Worm (Caenorhabditis elegans) whole organism, L1 larva: ENCODE measurements around the gene nspb-7.
A peak's percentile ranks its signal among the peaks of the same experiment; 100 is the strongest.

Source experiments
- C04F5.9 ChIP-seq: sonication (generic microtip); optimal IDR thresholded peaks from 2 replicates; lab custom pipeline; 2016; ENCODE audit warnings: missing genetic modification characterization, missing compliant biosample characterization
- C16A3.4 ChIP-seq: fragments of 150-350 bp; optimal IDR thresholded peaks from 2 replicates; lab custom pipeline; 2014; ENCODE audit warnings: missing biosample characterization, missing genetic modification characterization
- Y116A8C.19 ChIP-seq: sonication (generic microtip); optimal IDR thresholded peaks from 2 replicates; lab custom pipeline; 2016; ENCODE audit warnings: missing compliant biosample characterization, missing genetic modification characterization, borderline replicate concordance
- aha-1 ChIP-seq: fragments of 150-350 bp; optimal IDR thresholded peaks from 2 replicates; lab custom pipeline; 2014; ENCODE audit warnings: missing biosample characterization, missing genetic modification characterization
- alr-1 ChIP-seq: fragments of 200-800 bp; sonication (Bioruptor generic); optimal IDR thresholded peaks from 2 replicates; lab custom pipeline; 2018; ENCODE audit warnings: borderline replicate concordance, mild to moderate bottlenecking, missing genetic modification characterization, missing compliant biosample characterization
- aly-2 ChIP-seq: fragments of 150-350 bp; optimal IDR thresholded peaks from 2 replicates; lab custom pipeline; 2014; ENCODE audit warnings: missing biosample characterization, missing genetic modification characterization
- blmp-1 ChIP-seq: fragments of 150-350 bp; optimal IDR thresholded peaks from 2 replicates; lab custom pipeline; 2014; ENCODE audit warnings: missing biosample characterization, missing genetic modification characterization
- ceh-63 ChIP-seq: fragments of 200-800 bp; sonication (Bioruptor generic); optimal IDR thresholded peaks from 2 replicates; lab custom pipeline; 2018; ENCODE audit warnings: mild to moderate bottlenecking, missing genetic modification characterization, missing compliant biosample characterization
- ceh-8 ChIP-seq: fragments of 200-800 bp; sonication (Bioruptor generic); optimal IDR thresholded peaks from 2 replicates; lab custom pipeline; 2018; ENCODE audit warnings: mild to moderate bottlenecking, missing genetic modification characterization, moderate library complexity, missing compliant biosample characterization
- ceh-82 ChIP-seq, 3 experiments: fragments of 150-350 bp in 1 of 3; sonication (generic microtip) in 2 of 3; optimal IDR thresholded peaks; 2 replicates each; lab custom pipeline; 2014 to 2017; ENCODE audit warnings: missing biosample characterization in 3 of 3, missing genetic modification characterization in 3 of 3
- ceh-88 ChIP-seq: fragments of 200-800 bp; sonication (Bioruptor generic); IDR thresholded peaks from 2 replicates; pipeline ENCODE4 v1.3.6; 2022; ENCODE audit warnings: missing genetic modification characterization, missing compliant biosample characterization
- ces-1 ChIP-seq: fragments of 150-350 bp; optimal IDR thresholded peaks from 2 replicates; lab custom pipeline; 2014; ENCODE audit warnings: missing biosample characterization, missing genetic modification reagents, missing genetic modification characterization
- dsc-1 ChIP-seq: sonication (generic microtip); optimal IDR thresholded peaks from 2 replicates; lab custom pipeline; 2016; ENCODE audit warnings: mild to moderate bottlenecking, missing genetic modification characterization, missing compliant biosample characterization
- egl-13 ChIP-seq: sonication (generic microtip); optimal IDR thresholded peaks from 2 replicates; lab custom pipeline; 2016; ENCODE audit warnings: missing genotype, missing genetic modification reagents, missing genetic modification characterization, missing compliant biosample characterization
- ets-5 ChIP-seq: fragments of 200-800 bp; sonication (Bioruptor generic); IDR thresholded peaks from 2 replicates; pipeline ENCODE4 v1.3.6; 2022; ENCODE audit warnings: missing genetic modification characterization, missing compliant biosample characterization
- fkh-10 ChIP-seq: sonication (generic microtip); optimal IDR thresholded peaks from 2 replicates; lab custom pipeline; 2017; ENCODE audit warnings: missing biosample characterization, missing genetic modification reagents, missing genetic modification characterization
- fkh-4 ChIP-seq: sonication (generic microtip); optimal IDR thresholded peaks from 2 replicates; lab custom pipeline; 2016; ENCODE audit warnings: missing compliant biosample characterization, missing genetic modification characterization, borderline replicate concordance
- fos-1 ChIP-seq: fragments of 150-350 bp; optimal IDR thresholded peaks from 2 replicates; lab custom pipeline; 2014; ENCODE audit warnings: missing biosample characterization, missing genetic modification characterization
- hlh-4 ChIP-seq: sonication (generic microtip); optimal IDR thresholded peaks from 2 replicates; lab custom pipeline; 2016; ENCODE audit warnings: mild to moderate bottlenecking, missing genetic modification characterization, missing compliant biosample characterization
- hpl-2 ChIP-seq: fragments of 150-350 bp; optimal IDR thresholded peaks from 2 replicates; lab custom pipeline; 2014; ENCODE audit warnings: missing biosample characterization, missing genetic modification reagents, missing genetic modification characterization
- irx-1 ChIP-seq: sonication (generic microtip); optimal IDR thresholded peaks from 2 replicates; lab custom pipeline; 2016; ENCODE audit warnings: missing genetic modification characterization, missing compliant biosample characterization
- isw-1 ChIP-seq: fragments of 200-800 bp; sonication (Bioruptor generic); IDR thresholded peaks from 2 replicates; pipeline ENCODE4 v1.3.6; 2022; ENCODE audit warnings: missing genetic modification characterization, missing compliant biosample characterization
- jun-1 ChIP-seq: fragments of 150-350 bp; optimal IDR thresholded peaks from 2 replicates; lab custom pipeline; 2014; ENCODE audit warnings: missing biosample characterization, missing genetic modification reagents, missing genetic modification characterization
- lin-13 ChIP-seq: fragments of 150-350 bp; optimal IDR thresholded peaks from 2 replicates; lab custom pipeline; 2014; ENCODE audit warnings: missing biosample characterization, missing genetic modification reagents, missing genetic modification characterization
- lin-15B ChIP-seq: fragments of 150-350 bp; sonication (generic microtip); optimal IDR thresholded peaks from 3 replicates; lab custom pipeline; 2014; ENCODE audit warnings: missing biosample characterization, missing genetic modification characterization
- lin-39 ChIP-seq: fragments of 150-350 bp; optimal IDR thresholded peaks from 2 replicates; lab custom pipeline; 2014; ENCODE audit warnings: missing biosample characterization, missing genetic modification reagents, missing genetic modification characterization
- lir-3 ChIP-seq: sonication (generic microtip); optimal IDR thresholded peaks from 2 replicates; lab custom pipeline; 2016; ENCODE audit warnings: mild to moderate bottlenecking, missing genetic modification characterization, moderate library complexity, missing compliant biosample characterization; ENCODE audit not compliant: poor library complexity
- mab-9 ChIP-seq: fragments of 200-800 bp; sonication (Bioruptor generic); IDR thresholded peaks from 2 replicates; pipeline ENCODE4 v1.3.6; 2022; ENCODE audit warnings: missing genetic modification reagents, missing genetic modification characterization, missing compliant biosample characterization
- mdl-1 ChIP-seq, 2 experiments: fragments of 150-350 bp; optimal IDR thresholded peaks; 2 replicates each; lab custom pipeline; 2014 to 2017; ENCODE audit warnings: missing biosample characterization in 2 of 2, missing genetic modification characterization in 2 of 2, inconsistent platforms in 1 of 2
- mef-2 ChIP-seq: fragments of 150-350 bp; optimal IDR thresholded peaks from 2 replicates; lab custom pipeline; 2014; ENCODE audit warnings: missing biosample characterization, missing genetic modification characterization
- mep-1 ChIP-seq: fragments of 150-350 bp; optimal IDR thresholded peaks from 2 replicates; lab custom pipeline; 2014; ENCODE audit warnings: missing biosample characterization, missing genetic modification characterization
- nhr-19 ChIP-seq: fragments of 200-800 bp; sonication (Bioruptor generic); conservative IDR thresholded peaks from 2 replicates; pipeline ENCODE4 v1.3.6; 2022; ENCODE audit warnings: missing genetic modification characterization, missing compliant biosample characterization
- nhr-237 ChIP-seq: fragments of 150-350 bp; optimal IDR thresholded peaks from 2 replicates; lab custom pipeline; 2014; ENCODE audit warnings: missing biosample characterization, missing genetic modification characterization
- nhr-28 ChIP-seq: fragments of 150-350 bp; optimal IDR thresholded peaks from 2 replicates; lab custom pipeline; 2014; ENCODE audit warnings: missing biosample characterization, missing genetic modification characterization
- nhr-76 ChIP-seq: sonication (generic microtip); optimal IDR thresholded peaks from 2 replicates; lab custom pipeline; 2017; ENCODE audit warnings: missing biosample characterization, missing genetic modification characterization
- nhr-77 ChIP-seq: fragments of 150-350 bp; optimal IDR thresholded peaks from 2 replicates; lab custom pipeline; 2014; ENCODE audit warnings: missing biosample characterization, missing genetic modification characterization
- nhr-85 ChIP-seq: sonication (generic microtip); peaks from one replicate; lab custom pipeline; 2016; ENCODE audit warnings: missing genetic modification characterization, inconsistent platforms, missing compliant biosample characterization
- nhr-90 ChIP-seq: sonication (generic microtip); optimal IDR thresholded peaks from 2 replicates; lab custom pipeline; 2016; ENCODE audit warnings: mild to moderate bottlenecking, missing genetic modification characterization, missing compliant biosample characterization; ENCODE audit not compliant: poor library complexity
- pag-3 ChIP-seq: sonication (generic microtip); optimal IDR thresholded peaks from 2 replicates; lab custom pipeline; 2017; ENCODE audit warnings: missing genetic modification characterization, mild to moderate bottlenecking, missing compliant biosample characterization, antibody characterized with exemption, borderline replicate concordance; ENCODE audit not compliant: insufficient read depth
- pax-3 ChIP-seq: fragments of 200-800 bp; sonication (Bioruptor generic); optimal IDR thresholded peaks from 2 replicates; lab custom pipeline; 2018; ENCODE audit warnings: mild to moderate bottlenecking, missing genetic modification characterization, moderate library complexity, missing compliant biosample characterization
- pqm-1 ChIP-seq: sonication (generic microtip); optimal IDR thresholded peaks from 3 replicates; lab custom pipeline; 2017; ENCODE audit warnings: missing biosample characterization, missing genetic modification characterization
- skn-1 ChIP-seq: fragments of 150-350 bp; optimal IDR thresholded peaks from 2 replicates; lab custom pipeline; 2014; ENCODE audit warnings: missing biosample characterization, missing genetic modification characterization
- snpc-4 ChIP-seq: fragments of 150-350 bp; optimal IDR thresholded peaks from 2 replicates; lab custom pipeline; 2014; ENCODE audit warnings: missing biosample characterization, missing genetic modification characterization
- snu-23 ChIP-seq: sonication (generic microtip); optimal IDR thresholded peaks from 2 replicates; lab custom pipeline; 2016; ENCODE audit warnings: missing genetic modification characterization, missing compliant biosample characterization
- sox-4 ChIP-seq: sonication (generic microtip); optimal IDR thresholded peaks from 2 replicates; lab custom pipeline; 2016; ENCODE audit warnings: missing genetic modification characterization, missing compliant biosample characterization
- sptf-1 ChIP-seq: fragments of 150-350 bp; optimal IDR thresholded peaks from 2 replicates; lab custom pipeline; 2014; ENCODE audit warnings: missing biosample characterization, missing genetic modification characterization
- sup-37 ChIP-seq: fragments of 200-800 bp; sonication (Bioruptor generic); optimal IDR thresholded peaks from 2 replicates; lab custom pipeline; 2018; ENCODE audit warnings: mild to moderate bottlenecking, missing genetic modification characterization, missing compliant biosample characterization
- swsn-7 ChIP-seq: sonication (generic microtip); optimal IDR thresholded peaks from 2 replicates; lab custom pipeline; 2016; ENCODE audit warnings: missing genetic modification characterization, missing compliant biosample characterization
- tlp-1 ChIP-seq: fragments of 150-350 bp; optimal IDR thresholded peaks from 2 replicates; lab custom pipeline; 2014; ENCODE audit warnings: missing biosample characterization, missing genetic modification characterization
- unc-130 ChIP-seq: fragments of 150-350 bp; optimal IDR thresholded peaks from 2 replicates; lab custom pipeline; 2017; ENCODE audit warnings: missing biosample characterization, missing genetic modification characterization, inconsistent platforms
- unc-62 ChIP-seq: fragments of 150-350 bp; optimal IDR thresholded peaks from 2 replicates; lab custom pipeline; 2014; ENCODE audit warnings: missing biosample characterization, missing genetic modification reagents, missing genetic modification characterization
- ztf-4 ChIP-seq: fragments of 150-350 bp; optimal IDR thresholded peaks from 2 replicates; lab custom pipeline; 2014; ENCODE audit warnings: missing biosample characterization, missing genetic modification characterization

Gene nspb-7

DNA sequence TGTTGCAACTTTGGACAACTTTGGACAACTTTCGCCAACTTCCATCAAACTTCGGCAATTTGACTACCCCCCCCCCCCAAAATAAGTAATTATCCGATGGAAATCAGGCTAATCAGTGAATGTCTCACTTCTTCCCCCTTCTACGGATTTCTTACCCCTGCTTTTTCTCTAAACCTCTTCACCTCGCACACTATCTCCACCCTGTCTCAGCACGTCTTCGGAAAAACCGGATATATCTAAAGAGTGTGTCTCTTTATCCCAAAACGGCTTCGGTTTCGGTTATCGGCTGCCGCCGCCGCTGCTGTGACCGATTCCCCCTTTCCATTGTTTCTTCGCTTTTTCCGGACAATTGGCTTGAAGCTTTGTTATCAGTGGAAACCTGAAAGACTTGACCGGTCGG lies 10.3 kb upstream of the nspb-7 start:
- TF ChIP-seq blmp-1: peak; percentile 66
- TF ChIP-seq mab-9 (GFP tag; lab: Robert Waterston, UW): no peak

DNA sequence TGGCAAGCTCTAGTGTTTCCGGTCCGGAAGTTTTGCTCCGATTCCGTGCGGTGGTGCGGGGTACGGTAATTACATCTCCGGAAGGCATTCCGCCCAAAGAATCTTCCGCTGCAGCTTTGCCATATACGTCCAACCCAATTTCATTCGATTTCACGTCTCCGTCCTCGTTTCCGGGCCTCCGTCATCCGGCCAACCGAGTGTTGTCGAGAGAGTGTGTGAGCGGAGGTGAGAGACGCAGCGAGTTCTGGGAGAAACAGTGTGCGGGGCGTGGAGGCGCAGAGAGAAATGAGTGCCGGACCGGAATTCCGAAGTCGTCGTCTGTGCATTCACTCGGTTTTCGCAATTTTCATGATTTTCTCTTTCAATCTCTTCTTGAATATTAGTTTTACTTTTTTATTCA lies 8.8 kb upstream of the nspb-7 start:
- no peak for TF ChIP-seq ces-1 (GFP tag; lab: Kevin White, UChicago)
- TF ChIP-seq dsc-1: no peak
- no peak for TF ChIP-seq nhr-19 (GFP tag; lab: Robert Waterston, UW)
- TF ChIP-seq hpl-2 (GFP tag; lab: Kevin White, UChicago): no peak
- peak; percentile 40 for TF ChIP-seq blmp-1
- TF ChIP-seq fkh-10 (GFP tag; lab: Kevin White, UChicago): peak; percentile 68
- no peak for TF ChIP-seq nhr-90 (tag; lab: Kevin White, UChicago)
- TF ChIP-seq mef-2: no peak
- TF ChIP-seq lin-13 (GFP tag; lab: Kevin White, UChicago): no peak
- no peak for TF ChIP-seq nhr-77 (tag; lab: Kevin White, UChicago)
- no peak for TF ChIP-seq nhr-76 (tag; lab: Kevin White, UChicago)
- no peak for TF ChIP-seq mdl-1 (tag; optimal IDR thresholded peaks at IDR 0.05; lab: Kevin White, UChicago)
- TF ChIP-seq unc-130: no peak
- no peak for TF ChIP-seq ceh-82 (tag; optimal IDR thresholded peaks at IDR 0.05; lab: Kevin White, UChicago)
- TF ChIP-seq alr-1 (tag; lab: Kevin White, UChicago): no peak
- no peak for TF ChIP-seq aly-2 (tag; lab: Kevin White, UChicago)
- no peak for TF ChIP-seq sup-37
- no peak for TF ChIP-seq ets-5 (GFP tag; lab: Robert Waterston, UW)
- no peak for TF ChIP-seq sox-4 (tag; lab: Kevin White, UChicago)
- TF ChIP-seq pag-3 (tag; lab: Kevin White, UChicago): no peak
- no peak for TF ChIP-seq lin-39
- TF ChIP-seq lir-3: no peak
- peak; percentile 41 for TF ChIP-seq egl-13 (tag; lab: Kevin White, UChicago)
- no peak for TF ChIP-seq pqm-1 (tag; lab: Kevin White, UChicago)
- TF ChIP-seq nhr-28 (tag; lab: Kevin White, UChicago): no peak
- no peak for TF ChIP-seq unc-62
- no peak for TF ChIP-seq nhr-237 (tag; lab: Kevin White, UChicago)
- no peak for TF ChIP-seq ztf-4
- TF ChIP-seq fos-1 (tag; lab: Kevin White, UChicago): no peak
- no peak for TF ChIP-seq pax-3
- TF ChIP-seq Y116A8C.19: no peak
- no peak for TF ChIP-seq jun-1
- TF ChIP-seq aha-1 (tag; lab: Kevin White, UChicago): no peak
- no peak for TF ChIP-seq ceh-88
- TF ChIP-seq swsn-7 (tag; lab: Kevin White, UChicago): peak; percentile 22
- peak; percentile 53 for TF ChIP-seq irx-1
- TF ChIP-seq ceh-63 (GFP tag; lab: Kevin White, UChicago): no peak
- TF ChIP-seq mab-9 (GFP tag; lab: Robert Waterston, UW): no peak
- no peak for TF ChIP-seq snpc-4
- peak; percentile 48 for TF ChIP-seq nhr-85 (tag; lab: Kevin White, UChicago)
- no peak for TF ChIP-seq ceh-8 (GFP tag; lab: Kevin White, UChicago)
- TF ChIP-seq tlp-1 (tag; lab: Kevin White, UChicago): no peak
- no peak for TF ChIP-seq fkh-4
- peak; percentile 3 for TF ChIP-seq skn-1 (tag; lab: Kevin White, UChicago)
- no peak for TF ChIP-seq C04F5.9 (tag; lab: Kevin White, UChicago)
- TF ChIP-seq lin-15B (tag; lab: Kevin White, UChicago): no peak
- no peak for TF ChIP-seq C16A3.4 (tag; lab: Kevin White, UChicago)
- TF ChIP-seq isw-1 (GFP tag; lab: Robert Waterston, UW): peak; percentile 20
- no peak for TF ChIP-seq snu-23 (GFP tag; lab: Kevin White, UChicago)
- no peak for TF ChIP-seq hlh-4
- TF ChIP-seq sptf-1 (tag; lab: Kevin White, UChicago): no peak
- no peak for TF ChIP-seq mep-1 (tag; lab: Kevin White, UChicago)
